Worm (Caenorhabditis elegans): Measurements from ENCODE around the gene tbc-11.

The tbc-11 gene

DNA sequence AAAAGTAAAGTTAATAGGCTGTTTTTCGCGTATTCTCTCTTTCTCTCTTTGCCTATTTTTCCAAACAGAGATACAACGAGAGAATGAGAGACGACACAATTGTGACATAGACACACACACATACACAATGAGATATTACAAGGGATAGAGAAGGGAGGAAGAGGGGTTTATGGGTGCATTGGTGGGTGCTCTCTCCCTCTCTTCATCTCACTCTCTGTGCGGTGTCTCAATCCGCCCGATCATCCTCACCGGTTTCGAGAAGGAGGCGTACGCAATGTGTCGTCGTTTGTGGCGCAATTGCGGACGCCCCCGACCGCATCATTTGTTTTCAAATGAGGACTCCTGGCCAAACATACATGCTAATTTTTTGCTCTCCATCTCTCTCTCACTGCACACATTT, 24.7 kb downstream of the tbc-11 start (continued):
- TF ChIP-seq C16A3.4 (tag; optimal IDR thresholded peaks at IDR 0.05) (peak; percentile 96), unc-62 (GFP tag; optimal IDR thresholded peaks at IDR 0.05) (no peak), zag-1 (tag; optimal IDR thresholded peaks at IDR 0.05) (peak; percentile 99)

DNA sequence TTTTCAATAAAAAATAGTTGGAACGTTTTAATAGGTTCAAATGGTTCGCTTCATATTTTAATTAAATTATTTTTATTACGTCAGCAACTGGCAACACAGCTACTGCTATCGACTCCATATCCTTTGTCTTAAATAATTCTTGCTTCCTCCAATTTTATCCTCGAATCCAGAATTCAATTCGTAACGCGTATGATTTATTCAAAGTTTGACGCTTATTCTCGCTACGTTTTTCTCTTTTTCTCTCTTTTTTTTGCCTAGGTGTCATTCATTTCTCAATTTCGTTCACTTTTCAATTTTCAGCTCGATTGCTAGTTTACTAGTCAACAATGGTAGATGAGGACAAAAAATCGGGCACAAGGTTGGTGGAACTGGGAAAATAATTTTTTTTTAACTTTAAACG, 25.7 kb downstream of the tbc-11 start, which contains the start of gene arr-1:
Gene arr-1, plus strand, starts transcription at position 301 of the 400 bp plus-strand sequence.
- no peak for TF ChIP-seq dpl-1 (GFP tag; optimal IDR thresholded peaks at IDR 0.05)
- TF ChIP-seq irx-1 (tag; optimal IDR thresholded peaks at IDR 0.05), result no peak
- no peak for TF ChIP-seq C04F5.9 (tag; optimal IDR thresholded peaks at IDR 0.05)

DNA sequence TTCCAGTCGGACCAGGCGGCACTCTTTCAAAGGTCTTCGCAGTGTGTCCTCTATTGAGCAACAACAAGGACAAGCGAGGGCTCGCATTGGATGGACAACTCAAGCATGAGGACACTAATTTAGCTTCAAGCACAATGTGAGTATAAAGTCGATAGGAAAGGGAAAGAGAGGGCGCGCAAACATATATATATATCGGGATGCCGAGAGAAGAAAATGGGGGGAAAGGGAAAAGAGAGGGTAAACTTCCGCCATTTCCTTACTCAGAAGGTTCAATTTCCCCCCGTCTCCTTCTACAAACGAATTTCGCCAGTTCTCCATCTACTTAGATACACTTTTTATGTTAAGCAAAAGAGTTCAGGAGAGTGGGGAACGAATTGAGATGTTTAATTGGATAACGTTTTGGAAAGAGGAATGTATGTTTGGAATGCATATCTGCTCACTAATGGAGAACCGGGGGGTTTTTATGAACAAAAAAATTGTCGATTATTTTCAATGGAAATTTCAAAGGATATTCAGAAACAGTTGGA, 27.9 kb downstream of the tbc-11 start:
- TF ChIP-seq lin-15B (tag; optimal IDR thresholded peaks at IDR 0.05) (no peak), nhr-28 (tag; optimal IDR thresholded peaks at IDR 0.05) (no peak), unc-86 (tag; optimal IDR thresholded peaks at IDR 0.05) (peak; percentile 23), sup-37 (GFP tag; optimal IDR thresholded peaks at IDR 0.05) (no peak), ets-5 (GFP tag; IDR thresholded peaks at IDR 0.05) (no peak), C34B4.2 (tag; optimal IDR thresholded peaks at IDR 0.05) (no peak), pqm-1 (tag; optimal IDR thresholded peaks at IDR 0.05) (no peak), pag-3 (tag; optimal IDR thresholded peaks at IDR 0.05; ENCODE audit: borderline replicate concordance, insufficient read depth) (no peak), mep-1 (tag; optimal IDR thresholded peaks at IDR 0.05) (no peak), nhr-47 (tag; optimal IDR thresholded peaks at IDR 0.05) (peak; percentile 19), ceh-82 (tag; optimal IDR thresholded peaks at IDR 0.05) (peak in 1 of 3 experiments; percentile 16), swsn-7 (tag; optimal IDR thresholded peaks at IDR 0.05) (no peak), ceh-8 (GFP tag; optimal IDR thresholded peaks at IDR 0.05) (no peak), efl-1 (optimal IDR thresholded peaks at IDR 0.05) (no peak), efl-1 (GFP tag; optimal IDR thresholded peaks at IDR 0.05 in 1 of 2) (no peak), hlh-4 (tag; optimal IDR thresholded peaks at IDR 0.05) (no peak), nhr-85 (tag) (no peak), vab-15 (tag; optimal IDR thresholded peaks at IDR 0.05) (no peak), sox-4 (tag; optimal IDR thresholded peaks at IDR 0.05) (no peak), aly-2 (tag; optimal IDR thresholded peaks at IDR 0.05) (no peak), tbx-2 (tag; optimal IDR thresholded peaks at IDR 0.05) (peak; percentile 2), egl-27 (tag; optimal IDR thresholded peaks at IDR 0.05) (no peak), F16B12.6 (tag; optimal IDR thresholded peaks at IDR 0.05) (no peak), xbp-1 (tag; optimal IDR thresholded peaks at IDR 0.05) (no peak), lin-13 (GFP tag; optimal IDR thresholded peaks at IDR 0.05) (no peak), pax-3 (tag; optimal IDR thresholded peaks at IDR 0.05) (no peak), ces-1 (GFP tag; optimal IDR thresholded peaks at IDR 0.05) (no peak), lin-14 (GFP tag; optimal IDR thresholded peaks at IDR 0.05) (peak; percentile 78), lir-3 (tag; optimal IDR thresholded peaks at IDR 0.05; ENCODE audit: poor library complexity) (no peak), efl-3 (GFP tag; optimal IDR thresholded peaks at IDR 0.05) (no peak), nhr-71 (tag; optimal IDR thresholded peaks at IDR 0.05) (peak; percentile 26), Y116A8C.19 (tag; optimal IDR thresholded peaks at IDR 0.05; ENCODE audit: borderline replicate concordance) (no peak), lin-35 (GFP tag; optimal IDR thresholded peaks at IDR 0.05) (peak in 1 of 2 experiments; percentile 1)
